Worm (Caenorhabditis elegans) whole organism, L1 larva: ENCODE results near the gene M28.4.

ENCODE experiments used
- aly-2 ChIP-seq: fragments of 150-350 bp; optimal IDR thresholded peaks from 2 replicates; lab custom pipeline; 2014; ENCODE audit warnings: missing biosample characterization, missing genetic modification characterization
- egl-27 ChIP-seq, 2 experiments: fragments of 150-350 bp in 1 of 2; sonication (generic microtip); optimal IDR thresholded peaks; 3 replicates each; lab custom pipeline; 2017 to 2018; ENCODE audit warnings: missing biosample characterization in 2 of 2, missing genetic modification characterization in 2 of 2, missing genetic modification reagents in 2 of 2
- jun-1 ChIP-seq: fragments of 150-350 bp; optimal IDR thresholded peaks from 2 replicates; lab custom pipeline; 2014; ENCODE audit warnings: missing biosample characterization, missing genetic modification reagents, missing genetic modification characterization
- mab-9 ChIP-seq: fragments of 200-800 bp; sonication (Bioruptor generic); IDR thresholded peaks from 2 replicates; pipeline ENCODE4 v1.3.6; 2022; ENCODE audit warnings: missing genetic modification reagents, missing genetic modification characterization, missing compliant biosample characterization
- mep-1 ChIP-seq: fragments of 150-350 bp; optimal IDR thresholded peaks from 2 replicates; lab custom pipeline; 2014; ENCODE audit warnings: missing biosample characterization, missing genetic modification characterization
- nhr-76 ChIP-seq: sonication (generic microtip); optimal IDR thresholded peaks from 2 replicates; lab custom pipeline; 2017; ENCODE audit warnings: missing biosample characterization, missing genetic modification characterization
- swsn-7 ChIP-seq: sonication (generic microtip); optimal IDR thresholded peaks from 2 replicates; lab custom pipeline; 2016; ENCODE audit warnings: missing genetic modification characterization, missing compliant biosample characterization
- unc-62 ChIP-seq: fragments of 150-350 bp; optimal IDR thresholded peaks from 2 replicates; lab custom pipeline; 2014; ENCODE audit warnings: missing biosample characterization, missing genetic modification reagents, missing genetic modification characterization
- xbp-1 ChIP-seq: sonication (generic microtip); optimal IDR thresholded peaks from 2 replicates; lab custom pipeline; 2016; ENCODE audit warnings: missing genetic modification characterization, missing compliant biosample characterization

- TF ChIP-seq aly-2 (tag; lab: Kevin White, UChicago) (no peak), egl-27 (tag; optimal IDR thresholded peaks at IDR 0.05; lab: Kevin White, UChicago) (no peak), swsn-7 (tag; lab: Kevin White, UChicago) (no peak), unc-62 (GFP tag; lab: Kevin White, UChicago) (no peak), nhr-76 (no peak), jun-1 (tag; lab: Kevin White, UChicago) (no peak), mep-1 (tag; lab: Kevin White, UChicago) (no peak), mab-9 (GFP tag; lab: Robert Waterston, UW) (no peak), xbp-1 (tag; lab: Kevin White, UChicago) (no peak)
Measured at ce11 chrII:10605512-10605911, 38.0 kb upstream of the M28.4 start, which contains the start of gene taf-13.
